Worm (Caenorhabditis elegans) whole organism, mixed stage, embryonic: ENCODE measurements around the gene pat-4.

ENCODE experiments used
- M03D4.4 ChIP-seq: sonication (generic microtip); optimal IDR thresholded peaks from 2 replicates; lab custom pipeline; 2017; ENCODE audit warnings: mild to moderate bottlenecking, missing genetic modification characterization, missing compliant biosample characterization
- ces-1 ChIP-seq: fragments of 150-350 bp; optimal IDR thresholded peaks from 2 replicates; lab custom pipeline; 2014; ENCODE audit warnings: missing biosample characterization, missing genetic modification reagents, missing genetic modification characterization
- lin-13 ChIP-seq: fragments of 150-350 bp; optimal IDR thresholded peaks from 2 replicates; lab custom pipeline; 2014; ENCODE audit warnings: missing biosample characterization, missing genetic modification characterization
- lsy-2 ChIP-seq: fragments of 150-350 bp; optimal IDR thresholded peaks from 2 replicates; lab custom pipeline; 2014; ENCODE audit warnings: missing biosample characterization, missing genetic modification characterization
- mab-5 ChIP-seq: fragments of 150-350 bp; optimal IDR thresholded peaks from 2 replicates; lab custom pipeline; 2014; ENCODE audit warnings: missing biosample characterization, missing genetic modification characterization
- nhr-2 ChIP-seq: fragments of 150-350 bp; optimal IDR thresholded peaks from 2 replicates; lab custom pipeline; 2014; ENCODE audit warnings: missing biosample characterization, missing genetic modification characterization
- nhr-237 ChIP-seq: fragments of 150-350 bp; optimal IDR thresholded peaks from 2 replicates; lab custom pipeline; 2014; ENCODE audit warnings: missing biosample characterization, missing genetic modification characterization
- nhr-28 ChIP-seq: fragments of 150-350 bp; optimal IDR thresholded peaks from 2 replicates; lab custom pipeline; 2014; ENCODE audit warnings: missing biosample characterization, missing genetic modification characterization
- nhr-76 ChIP-seq: sonication (generic microtip); optimal IDR thresholded peaks from 2 replicates; lab custom pipeline; 2017; ENCODE audit warnings: missing biosample characterization, missing genetic modification characterization
- pha-4 ChIP-seq: fragments of 150-350 bp; optimal IDR thresholded peaks from 2 replicates; lab custom pipeline; 2018; ENCODE audit warnings: missing biosample characterization, missing genetic modification reagents, missing genetic modification characterization
- sem-2 ChIP-seq: fragments of 200-800 bp; sonication (Bioruptor generic); optimal IDR thresholded peaks from 2 replicates; lab custom pipeline; 2018; ENCODE audit warnings: mild to moderate bottlenecking, missing genetic modification characterization, missing compliant biosample characterization
- snpc-4 ChIP-seq: fragments of 150-350 bp; optimal IDR thresholded peaks from 2 replicates; lab custom pipeline; 2014; ENCODE audit warnings: missing biosample characterization, missing genetic modification characterization
- tbx-8 ChIP-seq: fragments of 200-800 bp; sonication (Bioruptor generic); optimal IDR thresholded peaks from 2 replicates; lab custom pipeline; 2018; ENCODE audit warnings: mild to moderate bottlenecking, missing genetic modification characterization, moderate library complexity, missing compliant biosample characterization
- unc-62 ChIP-seq: fragments of 150-350 bp; optimal IDR thresholded peaks from 2 replicates; lab custom pipeline; 2014; ENCODE audit warnings: missing biosample characterization, missing genetic modification reagents, missing genetic modification characterization

DNA sequence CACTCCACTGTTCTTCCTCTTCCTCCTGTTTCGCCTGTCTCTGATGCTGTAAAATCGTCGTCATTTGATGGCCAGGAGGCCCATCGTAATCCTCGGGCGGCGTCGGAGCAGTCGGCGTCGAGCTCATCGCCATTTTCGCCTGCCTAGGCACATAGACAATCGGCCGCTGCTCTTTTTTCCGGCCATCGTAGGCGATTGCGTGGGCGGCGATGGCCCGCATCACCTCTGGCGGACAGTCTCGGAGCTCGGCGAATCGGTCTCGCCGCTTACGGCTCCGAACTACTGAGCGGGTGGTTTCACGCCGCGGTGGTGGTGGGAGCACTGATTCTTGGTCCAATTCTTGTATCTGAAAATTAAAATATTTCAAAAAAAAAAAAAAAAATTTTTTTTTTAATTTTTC is 22.5 kb downstream of the pat-4 start:
- TF ChIP-seq unc-62 (GFP tag; lab: Kevin White, UChicago) (no peak), sem-2 (GFP tag; lab: Kevin White, UChicago) (no peak), ces-1 (GFP tag; lab: Kevin White, UChicago) (no peak), tbx-8 (GFP tag; lab: Kevin White, UChicago) (no peak), nhr-76 (tag; lab: Kevin White, UChicago) (no peak), nhr-2 (tag; lab: Kevin White, UChicago) (no peak), M03D4.4 (tag; lab: Kevin White, UChicago) (no peak), nhr-237 (tag; lab: Kevin White, UChicago) (no peak), snpc-4 (no peak), lsy-2 (tag; lab: Kevin White, UChicago) (no peak), pha-4 (tag; lab: Kevin White, UChicago) (no peak), nhr-28 (tag; lab: Kevin White, UChicago) (no peak), lin-13 (tag; lab: Kevin White, UChicago) (no peak), mab-5 (tag; lab: Kevin White, UChicago) (no peak)
